In the genomic region with DNA sequence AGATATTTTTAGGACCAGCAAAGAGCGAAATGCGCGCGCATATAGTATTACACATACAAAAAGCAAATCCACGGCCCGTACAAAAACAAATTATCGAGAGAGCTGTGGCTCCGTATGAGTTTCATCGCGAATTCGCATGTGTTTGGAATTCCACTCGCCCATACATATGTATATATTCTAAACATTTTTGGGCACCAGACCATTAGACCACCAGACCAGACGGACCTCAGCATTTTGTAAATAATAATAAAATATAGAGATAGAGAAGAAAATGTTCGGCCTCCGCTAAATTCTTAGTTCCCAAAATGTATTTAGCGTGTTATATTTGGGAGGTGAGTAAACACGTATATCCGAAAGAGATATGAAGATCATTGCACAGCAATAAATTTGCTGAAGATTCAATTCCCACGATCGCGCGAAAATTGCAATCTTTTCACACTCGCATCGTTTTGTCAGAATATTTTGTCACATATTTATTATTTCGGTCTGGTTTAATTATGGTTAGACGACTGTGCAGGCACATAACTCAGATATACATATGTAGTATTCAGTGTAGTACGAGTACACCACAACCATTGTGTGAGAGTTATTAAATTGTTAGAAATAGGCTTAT, we compare ENCODE assay signal across 2 fruit fly cellular contexts.
TF ChIP-seq lines count a peak whose summit lies in the region.

No protein-coding gene starts in this region.

- no peak for TF ChIP-seq CTCF in whole organism, embryonic (GFP tag; optimal IDR thresholded peaks at IDR 0.05; lab: Kevin White, UChicago)

TF ChIP-seq in whole organism, embryonic, 481 proteins besides CTCF, POLR2A, EP300 and RAD21:
- TF ChIP-seq sug (tag; optimal IDR thresholded peaks at IDR 0.05; lab: Kevin White, UChicago), result no peak
- 0 out of 2 replicates have a peak, but pooled peaks have one; percentile 16 for TF ChIP-seq al (GFP tag; IDR thresholded peaks at IDR 0.05; lab: Robert Waterston, UW)
- TF ChIP-seq fd3F (GFP tag; optimal IDR thresholded peaks at IDR 0.05; lab: Kevin White, UChicago), result no peak
- peak; percentile 67 for TF ChIP-seq sens (GFP tag; lab: Kevin White, UChicago)
- TF ChIP-seq CG10565 (GFP tag; optimal IDR thresholded peaks at IDR 0.05; lab: Kevin White, UChicago), result no peak
- TF ChIP-seq D19A (tag; optimal IDR thresholded peaks at IDR 0.05; lab: Kevin White, UChicago), result peak; percentile 54
- no peak for TF ChIP-seq D (optimal IDR thresholded peaks at IDR 0.05; lab: Kevin White, UChicago)
- TF ChIP-seq D (GFP tag; optimal IDR thresholded peaks at IDR 0.05; lab: Kevin White, UChicago), result no peak
- TF ChIP-seq unpg (GFP tag; optimal IDR thresholded peaks at IDR 0.05; lab: Kevin White, UChicago), result no peak
- TF ChIP-seq so (GFP tag; IDR thresholded peaks at IDR 0.05; lab: Robert Waterston, UW), result 0 out of 3 replicates have a peak, but pooled peaks have one; percentile 35
- no peak for TF ChIP-seq HmgD (GFP tag; optimal IDR thresholded peaks at IDR 0.05; lab: Kevin White, UChicago)
- no peak for TF ChIP-seq CG11504 (tag; optimal IDR thresholded peaks at IDR 0.05; lab: Kevin White, UChicago)
- peak; percentile 86 for TF ChIP-seq Ets65A (GFP tag; lab: Kevin White, UChicago)
- TF ChIP-seq wek (GFP tag; optimal IDR thresholded peaks at IDR 0.05; lab: Kevin White, UChicago), result no peak
- TF ChIP-seq CG11085 (GFP tag; IDR thresholded peaks at IDR 0.05; lab: Robert Waterston, UW), result no peak
- no peak for TF ChIP-seq zf30C (GFP tag; optimal IDR thresholded peaks at IDR 0.05; lab: Kevin White, UChicago)
- peak; percentile 87 for TF ChIP-seq sd (tag; optimal IDR thresholded peaks at IDR 0.05; lab: Kevin White, UChicago)
- no peak for TF ChIP-seq org-1 (GFP tag; optimal IDR thresholded peaks at IDR 0.05; lab: Kevin White, UChicago)
- no peak for TF ChIP-seq slbo (GFP tag; IDR thresholded peaks at IDR 0.05; lab: Robert Waterston, UW)
- no peak for TF ChIP-seq CG4854 (GFP tag; optimal IDR thresholded peaks at IDR 0.05; lab: Kevin White, UChicago)
- TF ChIP-seq pfk (GFP tag; optimal IDR thresholded peaks at IDR 0.05; lab: Kevin White, UChicago), result no peak
- no peak for TF ChIP-seq HLHmδ (GFP tag; optimal IDR thresholded peaks at IDR 0.05; lab: Kevin White, UChicago)
- no peak for TF ChIP-seq CG1233 (GFP tag; optimal IDR thresholded peaks at IDR 0.05; lab: Kevin White, UChicago)
- TF ChIP-seq CG11723 (GFP tag; optimal IDR thresholded peaks at IDR 0.05; lab: Kevin White, UChicago), result no peak
- no peak for TF ChIP-seq Gug (GFP tag; IDR thresholded peaks at IDR 0.05; lab: Robert Waterston, UW)
- TF ChIP-seq br (optimal IDR thresholded peaks at IDR 0.05; lab: Kevin White, UChicago), result no peak
- TF ChIP-seq CG7928 (GFP tag; optimal IDR thresholded peaks at IDR 0.05; lab: Kevin White, UChicago), result no peak
- no peak for TF ChIP-seq CG31224 (GFP tag; IDR thresholded peaks at IDR 0.05; lab: Robert Waterston, UW)
- no peak for TF ChIP-seq pb (GFP tag; optimal IDR thresholded peaks at IDR 0.05; lab: Kevin White, UChicago)
- no peak for TF ChIP-seq Neu2 (GFP tag; optimal IDR thresholded peaks at IDR 0.05; lab: Kevin White, UChicago; ENCODE audit: borderline replicate concordance)
- TF ChIP-seq C15 (GFP tag; IDR thresholded peaks at IDR 0.05; lab: Robert Waterston, UW), result 0 out of 3 replicates have a peak, but pooled peaks have one; percentile 6
- TF ChIP-seq Lhr (GFP tag; optimal IDR thresholded peaks at IDR 0.05; lab: Kevin White, UChicago), result no peak
- no peak for TF ChIP-seq jing (GFP tag; optimal IDR thresholded peaks at IDR 0.05; lab: Kevin White, UChicago)
- no peak for TF ChIP-seq sisA (GFP tag; IDR thresholded peaks at IDR 0.05; lab: Robert Waterston, UW)
- TF ChIP-seq wor (GFP tag; IDR thresholded peaks at IDR 0.05; lab: Robert Waterston, UW), result no peak
- no peak for TF ChIP-seq CG2889 (GFP tag; IDR thresholded peaks at IDR 0.05; lab: Robert Waterston, UW)
- TF ChIP-seq zen (tag; optimal IDR thresholded peaks at IDR 0.05; lab: Kevin White, UChicago), result no peak

TF ChIP-seq in whole organism, pupa, 21 proteins besides CTCF, POLR2A, EP300 and RAD21:
- TF ChIP-seq CG8159 (tag; optimal IDR thresholded peaks at IDR 0.05; lab: Kevin White, UChicago), result no peak
- TF ChIP-seq CG32121 (GFP tag; IDR thresholded peaks at IDR 0.05; lab: Robert Waterston, UW), result no peak
- TF ChIP-seq CG13204 (GFP tag; optimal IDR thresholded peaks at IDR 0.05; lab: Kevin White, UChicago), result no peak
- TF ChIP-seq CG12605 (GFP tag; IDR thresholded peaks at IDR 0.05; lab: Robert Waterston, UW), result no peak
- TF ChIP-seq CG4496 (GFP tag; IDR thresholded peaks at IDR 0.05; lab: Robert Waterston, UW), result 0 out of 3 replicates have a peak, but pooled peaks have one; percentile 42
- no peak for TF ChIP-seq fd96Ca (GFP tag; IDR thresholded peaks at IDR 0.05; lab: Robert Waterston, UW)
TF ChIP-seq in whole organism, pupa: peak in this region for 1.
